Worm (Caenorhabditis elegans) whole organism, midembryonic: ENCODE results near the gene R160.13.

Experiments
- T22C8.4 ChIP-seq: fragments of 200-800 bp; sonication (Bioruptor generic); IDR thresholded peaks from 2 replicates; pipeline ENCODE4 v1.3.6; 2022; ENCODE audit warnings: missing genetic modification characterization, missing compliant biosample characterization
- cog-1 ChIP-seq: sonication (generic microtip); optimal IDR thresholded peaks from 2 replicates; lab custom pipeline; 2016; ENCODE audit warnings: missing genetic modification characterization, missing compliant biosample characterization
- ref-1 ChIP-seq: fragments of 200-800 bp; sonication (Bioruptor generic); conservative IDR thresholded peaks from 2 replicates; pipeline ENCODE4 v1.3.6; 2022; ENCODE audit warnings: missing genetic modification reagents, missing genetic modification characterization, missing compliant biosample characterization
- ztf-23 ChIP-seq: fragments of 200-800 bp; sonication (Bioruptor generic); IDR thresholded peaks from 2 replicates; pipeline ENCODE4 v1.3.6; 2022; ENCODE audit warnings: missing genetic modification reagents, missing genetic modification characterization, missing compliant biosample characterization
- ztf-29 ChIP-seq: fragments of 200-800 bp; sonication (Bioruptor generic); IDR thresholded peaks from 2 replicates; pipeline ENCODE4 v1.3.6; 2022; ENCODE audit warnings: missing genetic modification reagents, missing genetic modification characterization, missing compliant biosample characterization

DNA sequence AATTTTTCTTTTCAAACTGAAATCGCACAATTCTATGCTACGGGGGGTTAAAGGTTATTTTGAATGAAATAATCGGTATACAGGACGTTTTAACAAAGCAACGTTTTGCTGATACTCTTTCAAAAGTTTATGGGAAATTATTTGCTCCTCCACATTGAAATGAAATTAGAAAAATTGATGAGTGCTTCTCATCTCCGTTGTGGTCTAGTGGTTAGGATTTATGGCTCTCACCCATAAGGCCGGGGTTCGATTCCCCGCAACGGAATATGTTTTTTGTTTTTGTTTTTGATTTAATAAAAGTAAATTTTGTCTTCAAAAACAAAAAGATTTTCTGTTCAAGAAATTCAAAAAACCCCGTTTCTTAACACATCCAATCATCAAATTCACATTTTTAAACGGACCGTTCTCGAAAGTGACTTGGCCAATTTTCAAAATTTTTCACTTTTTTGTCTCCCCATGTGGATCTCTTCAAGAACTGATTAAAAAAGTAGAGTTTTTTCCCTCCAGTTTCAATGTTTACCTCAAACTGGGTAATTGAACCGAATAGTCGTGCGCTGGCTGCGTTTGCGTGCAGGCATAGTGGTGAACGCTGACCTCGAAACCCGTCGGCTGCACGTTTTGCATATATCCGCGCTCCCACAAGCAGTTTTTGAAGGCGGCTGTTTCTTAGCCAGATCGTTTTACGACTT lies 38.4 kb upstream of the R160.13 start:
- TF ChIP-seq ztf-23 (GFP tag; lab: Robert Waterston, UW) (no peak), cog-1 (tag; lab: Kevin White, UChicago) (no peak), ztf-29 (GFP tag; lab: Robert Waterston, UW) (no peak), ref-1 (no peak), T22C8.4 (GFP tag; lab: Robert Waterston, UW) (no peak)
